Worm (Caenorhabditis elegans) whole organism, L1 larva: ENCODE results near the gene C08G5.6.

Experiments used
- ceh-82 ChIP-seq, 3 experiments: fragments of 150-350 bp in 1 of 3; sonication (generic microtip) in 2 of 3; optimal IDR thresholded peaks; 2 replicates each; lab custom pipeline; 2014 to 2017; ENCODE audit warnings: missing biosample characterization in 3 of 3, missing genetic modification characterization in 3 of 3
- ets-5 ChIP-seq: fragments of 200-800 bp; sonication (Bioruptor generic); IDR thresholded peaks from 2 replicates; pipeline ENCODE4 v1.3.6; 2022; ENCODE audit warnings: missing genetic modification characterization, missing compliant biosample characterization
- nhr-19 ChIP-seq: fragments of 200-800 bp; sonication (Bioruptor generic); conservative IDR thresholded peaks from 2 replicates; pipeline ENCODE4 v1.3.6; 2022; ENCODE audit warnings: missing genetic modification characterization, missing compliant biosample characterization
- snu-23 ChIP-seq: sonication (generic microtip); optimal IDR thresholded peaks from 2 replicates; lab custom pipeline; 2016; ENCODE audit warnings: missing genetic modification characterization, missing compliant biosample characterization
- sup-37 ChIP-seq: fragments of 200-800 bp; sonication (Bioruptor generic); optimal IDR thresholded peaks from 2 replicates; lab custom pipeline; 2018; ENCODE audit warnings: mild to moderate bottlenecking, missing genetic modification characterization, missing compliant biosample characterization
- tlp-1 ChIP-seq: fragments of 150-350 bp; optimal IDR thresholded peaks from 2 replicates; lab custom pipeline; 2014; ENCODE audit warnings: missing biosample characterization, missing genetic modification characterization
- unc-30 ChIP-seq: sonication (generic microtip); optimal IDR thresholded peaks from 2 replicates; lab custom pipeline; 2017; ENCODE audit warnings: missing biosample characterization, missing genetic modification characterization
- unc-86 ChIP-seq: sonication (generic microtip); optimal IDR thresholded peaks from 2 replicates; lab custom pipeline; 2016; ENCODE audit warnings: missing genetic modification characterization, missing compliant biosample characterization
- vab-15 ChIP-seq: sonication (generic microtip); optimal IDR thresholded peaks from 2 replicates; lab custom pipeline; 2017; ENCODE audit warnings: missing genotype, mild to moderate bottlenecking, missing genetic modification characterization, missing compliant biosample characterization
- ztf-11 ChIP-seq, 2 experiments: sonication (generic microtip); optimal IDR thresholded peaks; 2 replicates each; lab custom pipeline; 2016 to 2017; ENCODE audit warnings: missing genetic modification characterization in 2 of 2, missing biosample characterization in 1 of 2, missing compliant biosample characterization in 1 of 2

The C08G5.6 gene

DNA sequence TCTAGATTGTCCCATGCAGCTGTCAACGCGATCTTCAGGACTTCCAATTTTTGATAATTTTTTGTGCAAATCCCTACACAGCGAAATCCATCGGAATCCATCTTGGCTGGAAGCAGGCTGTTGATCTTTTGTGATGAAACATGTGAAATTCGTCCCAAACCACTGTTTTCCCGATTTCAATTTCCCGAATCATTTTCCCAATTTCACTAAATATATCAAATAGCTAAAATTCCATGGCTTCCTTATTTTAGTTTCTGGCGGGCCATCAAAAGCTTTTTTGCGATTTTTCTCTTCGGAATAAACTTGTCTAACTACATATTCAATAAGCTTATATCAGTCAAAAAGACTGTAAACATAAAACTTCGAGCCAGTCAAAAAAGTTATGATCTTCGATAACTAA lies 51.2 kb downstream of the C08G5.6 start, which contains the start of gene F46F5.8:
Gene F46F5.8, minus strand, starts transcription at position 101 of the 400 bp plus-strand sequence.
- TF ChIP-seq nhr-19 (GFP tag; lab: Robert Waterston, UW), result no peak
- no peak for TF ChIP-seq unc-30 (tag; lab: Kevin White, UChicago)
- no peak for TF ChIP-seq unc-86 (tag; lab: Kevin White, UChicago)
- TF ChIP-seq snu-23 (GFP tag; lab: Kevin White, UChicago), result no peak
- TF ChIP-seq sup-37, result no peak
- no peak for TF ChIP-seq ets-5 (GFP tag; lab: Robert Waterston, UW)
- no peak for TF ChIP-seq ztf-11 (tag; optimal IDR thresholded peaks at IDR 0.05; lab: Kevin White, UChicago)
- TF ChIP-seq ceh-82 (tag; optimal IDR thresholded peaks at IDR 0.05; lab: Kevin White, UChicago), result no peak
- no peak for TF ChIP-seq vab-15
- no peak for TF ChIP-seq tlp-1 (tag; lab: Kevin White, UChicago)
